Worm (Caenorhabditis elegans) whole organism, L4/young adult: ENCODE results near the gene gcsh-1.

Experiments used
- W03F9.2 ChIP-seq: fragments of 150-350 bp; optimal IDR thresholded peaks from 2 replicates; lab custom pipeline; 2014; ENCODE audit warnings: missing biosample characterization, missing genetic modification characterization
- him-1 ChIP-seq: sonication (generic microtip); optimal IDR thresholded peaks from 2 replicates; lab custom pipeline; 2016; ENCODE audit warnings: missing genotype, missing genetic modification reagents, missing genetic modification characterization, missing compliant biosample characterization

ce11 chrX:14473740-14474139 lies 41.1 kb downstream of the gcsh-1 start, which contains the start of gene M163.5:
- TF ChIP-seq W03F9.2 (no peak), him-1 (tag; lab: Kevin White, UChicago) (no peak)
